Worm (Caenorhabditis elegans) whole organism, late embryonic: Measurements from ENCODE around the gene lys-4.

Source experiments
- C38D4.7 ChIP-seq: fragments of 200-800 bp; sonication (Bioruptor generic); optimal IDR thresholded peaks from 2 replicates; lab custom pipeline; 2018; ENCODE audit warnings: mild to moderate bottlenecking, missing genetic modification characterization, moderate library complexity, missing compliant biosample characterization
- F13H6.1 ChIP-seq: sonication (generic microtip); optimal IDR thresholded peaks from 2 replicates; lab custom pipeline; 2016; ENCODE audit warnings: missing genetic modification characterization, missing compliant biosample characterization
- T23F11.4 ChIP-seq: fragments of 200-800 bp; sonication (Bioruptor generic); optimal IDR thresholded peaks from 2 replicates; lab custom pipeline; 2018; ENCODE audit warnings: mild to moderate bottlenecking, missing genetic modification characterization, missing compliant biosample characterization
- Y22D7AL.16 ChIP-seq: sonication (generic microtip); optimal IDR thresholded peaks from 2 replicates; lab custom pipeline; 2016; ENCODE audit warnings: missing genetic modification characterization, missing compliant biosample characterization
- ahr-1 ChIP-seq: sonication (generic microtip); optimal IDR thresholded peaks from 2 replicates; lab custom pipeline; 2016; ENCODE audit warnings: missing genetic modification characterization, missing compliant biosample characterization
- ama-1 ChIP-seq: fragments of 150-350 bp; optimal IDR thresholded peaks from 2 replicates; lab custom pipeline; 2014
- ceh-18 ChIP-seq: sonication (generic microtip); optimal IDR thresholded peaks from 2 replicates; lab custom pipeline; 2016; ENCODE audit warnings: missing genetic modification characterization, missing compliant biosample characterization
- ceh-19 ChIP-seq: fragments of 200-800 bp; sonication (Bioruptor generic); optimal IDR thresholded peaks from 2 replicates; lab custom pipeline; 2018; ENCODE audit warnings: mild to moderate bottlenecking, missing genetic modification characterization, missing compliant biosample characterization
- ceh-24 ChIP-seq: sonication (generic microtip); optimal IDR thresholded peaks from 2 replicates; lab custom pipeline; 2016; ENCODE audit warnings: mild to moderate bottlenecking, missing genetic modification characterization, missing compliant biosample characterization
- ceh-30 ChIP-seq: fragments of 150-350 bp; optimal IDR thresholded peaks from 2 replicates; lab custom pipeline; 2014; ENCODE audit warnings: missing biosample characterization, missing genetic modification characterization
- ceh-31 ChIP-seq: sonication (generic microtip); optimal IDR thresholded peaks from 2 replicates; lab custom pipeline; 2016; ENCODE audit warnings: missing genetic modification characterization, missing compliant biosample characterization
- ceh-34 ChIP-seq: sonication (generic microtip); optimal IDR thresholded peaks from 2 replicates; lab custom pipeline; 2016; ENCODE audit warnings: mild to moderate bottlenecking, missing genetic modification characterization, missing compliant biosample characterization
- ceh-45 ChIP-seq: fragments of 200-800 bp; sonication (Bioruptor generic); IDR thresholded peaks from 2 replicates; pipeline ENCODE4 v1.3.6; 2022; ENCODE audit warnings: missing genetic modification reagents, missing genetic modification characterization, missing compliant biosample characterization
- ceh-6 ChIP-seq: fragments of 200-800 bp; sonication (Bioruptor generic); optimal IDR thresholded peaks from 2 replicates; lab custom pipeline; 2018; ENCODE audit warnings: mild to moderate bottlenecking, missing genetic modification characterization, missing compliant biosample characterization
- che-1 ChIP-seq: sonication (generic microtip); optimal IDR thresholded peaks from 2 replicates; lab custom pipeline; 2016; ENCODE audit warnings: mild to moderate bottlenecking, missing genetic modification characterization, missing compliant biosample characterization
- dve-1 ChIP-seq: sonication (generic microtip); optimal IDR thresholded peaks from 2 replicates; lab custom pipeline; 2017; ENCODE audit warnings: antibody characterized with exemption, mild to moderate bottlenecking, missing genetic modification characterization, missing compliant biosample characterization
- elt-2 ChIP-seq: sonication (generic microtip); optimal IDR thresholded peaks from 2 replicates; lab custom pipeline; 2016; ENCODE audit warnings: missing genetic modification reagents, missing genetic modification characterization, missing compliant biosample characterization
- eyg-1 ChIP-seq: sonication (generic microtip); optimal IDR thresholded peaks from 2 replicates; lab custom pipeline; 2016; ENCODE audit warnings: missing genotype, missing genetic modification characterization, missing compliant biosample characterization
- fax-1 ChIP-seq: sonication (generic microtip); optimal IDR thresholded peaks from 2 replicates; lab custom pipeline; 2016; ENCODE audit warnings: missing genotype, missing genetic modification characterization, missing compliant biosample characterization
- fkh-10 ChIP-seq: fragments of 150-350 bp; optimal IDR thresholded peaks from 2 replicates; lab custom pipeline; 2014; ENCODE audit warnings: missing biosample characterization, missing genetic modification reagents, missing genetic modification characterization
- gmeb-2 ChIP-seq: sonication (generic microtip); optimal IDR thresholded peaks from 2 replicates; lab custom pipeline; 2016; ENCODE audit warnings: missing genetic modification characterization, inconsistent platforms, missing compliant biosample characterization
- hlh-13 ChIP-seq: fragments of 200-800 bp; sonication (Bioruptor generic); optimal IDR thresholded peaks from 2 replicates; lab custom pipeline; 2018; ENCODE audit warnings: mild to moderate bottlenecking, missing genetic modification characterization, missing compliant biosample characterization
- hlh-15 ChIP-seq: sonication (generic microtip); optimal IDR thresholded peaks from 2 replicates; lab custom pipeline; 2016; ENCODE audit warnings: missing genetic modification characterization, missing compliant biosample characterization
- hlh-8 ChIP-seq: sonication (generic microtip); optimal IDR thresholded peaks from 2 replicates; lab custom pipeline; 2016; ENCODE audit warnings: missing genotype, missing genetic modification characterization, missing compliant biosample characterization
- lim-6 ChIP-seq: sonication (generic microtip); optimal IDR thresholded peaks from 2 replicates; lab custom pipeline; 2016; ENCODE audit warnings: missing genetic modification characterization, missing compliant biosample characterization
- lin-11 ChIP-seq: fragments of 200-800 bp; sonication (Bioruptor generic); optimal IDR thresholded peaks from 2 replicates; lab custom pipeline; 2018; ENCODE audit warnings: mild to moderate bottlenecking, missing genetic modification characterization, missing compliant biosample characterization
- nfya-1 ChIP-seq: sonication (generic microtip); optimal IDR thresholded peaks from 2 replicates; lab custom pipeline; 2017; ENCODE audit warnings: missing genetic modification characterization, mild to moderate bottlenecking, missing compliant biosample characterization, antibody characterized with exemption, moderate library complexity
- nhr-11 ChIP-seq: fragments of 150-350 bp; optimal IDR thresholded peaks from 2 replicates; lab custom pipeline; 2014; ENCODE audit warnings: missing biosample characterization, missing genetic modification characterization
- nhr-232 ChIP-seq: sonication (generic microtip); optimal IDR thresholded peaks from 2 replicates; lab custom pipeline; 2016; ENCODE audit warnings: missing genetic modification characterization, missing compliant biosample characterization
- odd-2 ChIP-seq: sonication (generic microtip); optimal IDR thresholded peaks from 2 replicates; lab custom pipeline; 2017; ENCODE audit warnings: antibody characterized with exemption, mild to moderate bottlenecking, missing genetic modification characterization, missing compliant biosample characterization
- pag-3 ChIP-seq: sonication (generic microtip); optimal IDR thresholded peaks from 2 replicates; lab custom pipeline; 2016; ENCODE audit warnings: missing compliant biosample characterization, missing genetic modification characterization, borderline replicate concordance
- pat-9 ChIP-seq: fragments of 200-800 bp; sonication (Bioruptor generic); optimal IDR thresholded peaks from 2 replicates; lab custom pipeline; 2018; ENCODE audit warnings: mild to moderate bottlenecking, missing genetic modification characterization, moderate library complexity, missing compliant biosample characterization
- pax-1 ChIP-seq: fragments of 150-350 bp; optimal IDR thresholded peaks from 2 replicates; lab custom pipeline; 2014; ENCODE audit warnings: missing biosample characterization, missing genetic modification characterization
- pha-2 ChIP-seq: sonication (generic microtip); optimal IDR thresholded peaks from 2 replicates; lab custom pipeline; 2017; ENCODE audit warnings: mild to moderate bottlenecking, missing genetic modification characterization, missing compliant biosample characterization
- pqm-1 ChIP-seq: sonication (generic microtip); optimal IDR thresholded peaks from 2 replicates; lab custom pipeline; 2016; ENCODE audit warnings: missing genetic modification characterization, missing compliant biosample characterization
- pros-1 ChIP-seq: fragments of 150-350 bp; optimal IDR thresholded peaks from 2 replicates; lab custom pipeline; 2014; ENCODE audit warnings: missing biosample characterization, missing genetic modification reagents, missing genetic modification characterization
- ref-2 ChIP-seq: sonication (generic microtip); optimal IDR thresholded peaks from 2 replicates; lab custom pipeline; 2016; ENCODE audit warnings: missing genetic modification characterization, missing compliant biosample characterization
- sdc-2 ChIP-seq: sonication (generic microtip); optimal IDR thresholded peaks from 2 replicates; lab custom pipeline; 2016; ENCODE audit warnings: missing genotype, missing genetic modification characterization, missing compliant biosample characterization
- sox-4 ChIP-seq: sonication (generic microtip); optimal IDR thresholded peaks from 2 replicates; lab custom pipeline; 2017; ENCODE audit warnings: mild to moderate bottlenecking, missing genetic modification characterization, inconsistent platforms, missing compliant biosample characterization
- tbx-2 ChIP-seq: sonication (generic microtip); optimal IDR thresholded peaks from 2 replicates; lab custom pipeline; 2016; ENCODE audit warnings: missing genetic modification characterization, missing compliant biosample characterization
- tbx-7 ChIP-seq: sonication (generic microtip); optimal IDR thresholded peaks from 2 replicates; lab custom pipeline; 2016; ENCODE audit warnings: missing genotype, missing genetic modification characterization, missing compliant biosample characterization
- unc-3 ChIP-seq, 2 experiments: fragments of 200-800 bp in 1 of 2; sonication (Bioruptor generic) in 1 of 2; sonication (generic microtip) in 1 of 2; conservative IDR thresholded peaks in 1 of 2; optimal IDR thresholded peaks in 1 of 2; 2 replicates each; pipeline versions ENCODE4 v1.3.6 to Lab custom; 2016 to 2022; ENCODE audit warnings: missing compliant biosample characterization in 2 of 2, missing genetic modification characterization in 2 of 2, missing genetic modification reagents in 1 of 2
- unc-42 ChIP-seq: sonication (generic microtip); optimal IDR thresholded peaks from 2 replicates; lab custom pipeline; 2016; ENCODE audit warnings: missing genotype, missing genetic modification characterization, missing compliant biosample characterization
- unc-55 ChIP-seq: sonication (generic microtip); optimal IDR thresholded peaks from 2 replicates; lab custom pipeline; 2017; ENCODE audit warnings: missing biosample characterization, missing genetic modification reagents, missing genetic modification characterization
- ztf-16 ChIP-seq: sonication (generic microtip); optimal IDR thresholded peaks from 2 replicates; lab custom pipeline; 2017; ENCODE audit warnings: missing genetic modification characterization, missing compliant biosample characterization

lys-4 gene

ce11 chrIV:11603265-11603840 lies 19.6 kb downstream of the lys-4 start:
- no peak for TF ChIP-seq lim-6 (tag; lab: Kevin White, UChicago)
- no peak for TF ChIP-seq nhr-232 (tag; lab: Kevin White, UChicago)
- no peak for TF ChIP-seq lin-11 (tag; lab: Kevin White, UChicago)

- TF ChIP-seq F13H6.1 (tag; lab: Kevin White, UChicago) (no peak), dve-1 (no peak), elt-2 (no peak), pqm-1 (tag; lab: Kevin White, UChicago) (no peak), ahr-1 (tag; lab: Kevin White, UChicago) (no peak), C38D4.7 (no peak), gmeb-2 (tag; lab: Kevin White, UChicago) (no peak), ceh-45 (GFP tag; lab: Robert Waterston, UW) (no peak), pha-2 (tag; lab: Kevin White, UChicago) (no peak), pax-1 (tag; lab: Kevin White, UChicago) (no peak), ceh-24 (tag; lab: Kevin White, UChicago) (no peak), unc-42 (tag; lab: Kevin White, UChicago) (no peak), ceh-19 (GFP tag; lab: Kevin White, UChicago) (no peak), T23F11.4 (GFP tag; lab: Kevin White, UChicago) (no peak), unc-3 (GFP tag; conservative IDR thresholded peaks at IDR 0.05; lab: Robert Waterston, UW) (no peak), unc-3 (tag; optimal IDR thresholded peaks at IDR 0.05; lab: Kevin White, UChicago) (no peak), odd-2 (tag; lab: Kevin White, UChicago) (no peak), hlh-8 (tag; lab: Kevin White, UChicago) (no peak), nhr-11 (tag; lab: Kevin White, UChicago) (no peak), ceh-31 (tag; lab: Kevin White, UChicago) (no peak), fkh-10 (GFP tag; lab: Kevin White, UChicago) (no peak)
These were observed 20.4 kb downstream of the lys-4 start, which contains the start of gene rps-11 for ce11 chrIV:11602498-11603068. TSS of gene rps-11 (plus strand) at chrIV:11602641.

ce11 chrIV:11601721-11602405 lies 21.1 kb downstream of the lys-4 start:
- TF ChIP-seq eyg-1 (no peak), T23F11.4 (GFP tag; lab: Kevin White, UChicago) (no peak), nhr-11 (tag; lab: Kevin White, UChicago) (no peak), gmeb-2 (tag; lab: Kevin White, UChicago) (no peak), ceh-24 (tag; lab: Kevin White, UChicago) (no peak), unc-55 (GFP tag; lab: Kevin White, UChicago) (peak; percentile 47), ceh-45 (GFP tag; lab: Robert Waterston, UW) (no peak), pag-3 (no peak), tbx-7 (tag; lab: Kevin White, UChicago) (no peak), sox-4 (peak; percentile 16), ama-1 (lab: Kevin White, UChicago) (peak; percentile 37), ceh-6 (GFP tag; lab: Kevin White, UChicago) (no peak), ahr-1 (tag; lab: Kevin White, UChicago) (no peak), sdc-2 (tag; lab: Kevin White, UChicago) (peak; percentile 5), nfya-1 (peak; percentile 67), ztf-16 (tag; lab: Kevin White, UChicago) (no peak), ceh-18 (peak; percentile 23), lin-11 (tag; lab: Kevin White, UChicago) (no peak), elt-2 (no peak), hlh-15 (tag; lab: Kevin White, UChicago) (no peak), ceh-30 (tag; lab: Kevin White, UChicago) (no peak), pax-1 (tag; lab: Kevin White, UChicago) (no peak), ceh-34 (tag; lab: Kevin White, UChicago) (peak; percentile 13), tbx-2 (tag; lab: Kevin White, UChicago) (peak; percentile 2), che-1 (tag; lab: Kevin White, UChicago) (peak; percentile 43), ceh-19 (GFP tag; lab: Kevin White, UChicago) (no peak), hlh-13 (GFP tag; lab: Kevin White, UChicago) (no peak), fax-1 (tag; lab: Kevin White, UChicago) (no peak), ref-2 (tag; lab: Kevin White, UChicago) (no peak), pat-9 (tag; lab: Kevin White, UChicago) (peak; percentile 8), pros-1 (tag; lab: Kevin White, UChicago) (no peak), Y22D7AL.16 (tag; lab: Kevin White, UChicago) (no peak)
